Worm (Caenorhabditis elegans) whole organism, L2 larva: Measurements from ENCODE around the gene cyp-13A6.

Experiments
- skn-1 ChIP-seq: sonication (generic microtip); optimal IDR thresholded peaks from 2 replicates; lab custom pipeline; 2017; ENCODE audit warnings: missing biosample characterization, missing genetic modification characterization
- unc-39 ChIP-seq: fragments of 150-350 bp; optimal IDR thresholded peaks from 2 replicates; lab custom pipeline; 2014; ENCODE audit warnings: missing biosample characterization, missing genetic modification characterization

- TF ChIP-seq unc-39 (tag; lab: Kevin White, UChicago): no peak
- no peak for TF ChIP-seq skn-1 (tag; lab: Kevin White, UChicago)
Observed at ce11 chrII:9773892-9774581, 28.6 kb downstream of the cyp-13A6 start, which contains the start of gene ZK1321.4.
